Fruit fly (Drosophila melanogaster) whole organism, embryonic: Measurements from ENCODE around the gene Ser7.

Experiments
- Antp ChIP-seq: fragments of 200-800 bp; sonication (Bioruptor generic); optimal IDR thresholded peaks from 3 replicates; lab custom pipeline; 2016; ENCODE audit warnings: missing biosample characterization, missing genetic modification characterization
- B-H1 ChIP-seq: fragments of 200-800 bp; sonication (Bioruptor generic); IDR thresholded peaks from 3 replicates; pipeline ENCODE4 v1.3.6; 2022; ENCODE audit warnings: missing biosample characterization, missing genetic modification characterization
- CG10274 ChIP-seq: fragments of 200-800 bp; sonication (Bioruptor generic); optimal IDR thresholded peaks from 3 replicates; lab custom pipeline; 2017; ENCODE audit warnings: missing biosample characterization, mild to moderate bottlenecking, missing genetic modification characterization
- CG10366 ChIP-seq: fragments of 200-800 bp; sonication (Bioruptor generic); IDR thresholded peaks from 2 replicates; pipeline ENCODE4 v1.3.6; 2022; ENCODE audit warnings: missing biosample characterization, missing genetic modification characterization
- CG11247 ChIP-seq: fragments of 200-800 bp; sonication (Bioruptor generic); IDR thresholded peaks from 2 replicates; pipeline ENCODE4 v1.3.6; 2022; ENCODE audit warnings: missing biosample characterization, missing genetic modification characterization
- CG11456 ChIP-seq: fragments of 200-800 bp; sonication (Bioruptor generic); IDR thresholded peaks from 3 replicates; pipeline ENCODE4 v1.3.6; 2022; ENCODE audit warnings: missing biosample characterization, missing genetic modification characterization
- CG12071 ChIP-seq: fragments of 200-800 bp; sonication (Bioruptor generic); optimal IDR thresholded peaks from 3 replicates; lab custom pipeline; 2018; ENCODE audit warnings: missing biosample characterization, mild to moderate bottlenecking, missing genetic modification characterization
- CG12219 ChIP-seq: fragments of 200-800 bp; sonication (Bioruptor generic); optimal IDR thresholded peaks from 3 replicates; lab custom pipeline; 2018; ENCODE audit warnings: missing biosample characterization, mild to moderate bottlenecking, missing genetic modification characterization
- CG12299 ChIP-seq: fragments of 200-800 bp; sonication (Bioruptor generic); optimal IDR thresholded peaks from 2 replicates; lab custom pipeline; 2018; ENCODE audit warnings: missing biosample characterization, mild to moderate bottlenecking, missing genetic modification characterization
- CG12769 ChIP-seq: fragments of 200-800 bp; sonication (Bioruptor generic); optimal IDR thresholded peaks from 2 replicates; lab custom pipeline; 2019; ENCODE audit warnings: missing biosample characterization, mild to moderate bottlenecking, missing genetic modification characterization, moderate library complexity
- CG14965 ChIP-seq: fragments of 200-800 bp; sonication (Bioruptor generic); optimal IDR thresholded peaks from 2 replicates; lab custom pipeline; 2016; ENCODE audit warnings: missing biosample characterization, missing genetic modification characterization, borderline replicate concordance
- CG15073 ChIP-seq: fragments of 200-800 bp; sonication (Bioruptor generic); optimal IDR thresholded peaks from 2 replicates; lab custom pipeline; 2016; ENCODE audit warnings: missing biosample characterization, missing genetic modification characterization
- CG17829 ChIP-seq: fragments of 200-800 bp; optimal IDR thresholded peaks from 2 replicates; lab custom pipeline; 2019; ENCODE audit warnings: missing biosample characterization, mild to moderate bottlenecking, missing genetic modification characterization, moderate library complexity
- CG18764 ChIP-seq: fragments of 200-800 bp; sonication (Bioruptor generic); optimal IDR thresholded peaks from 3 replicates; lab custom pipeline; 2016; ENCODE audit warnings: missing biosample characterization, missing genetic modification characterization
- CG3838 ChIP-seq: fragments of 200-800 bp; sonication (Bioruptor generic); optimal IDR thresholded peaks from 3 replicates; lab custom pipeline; 2016; ENCODE audit warnings: missing biosample characterization, missing genetic modification characterization
- CG4282 ChIP-seq: fragments of 200-800 bp; sonication (Bioruptor generic); optimal IDR thresholded peaks from 2 replicates; lab custom pipeline; 2016; ENCODE audit warnings: missing biosample characterization, missing genetic modification characterization
- CG4328 ChIP-seq: fragments of 200-800 bp; sonication (Bioruptor generic); optimal IDR thresholded peaks from 3 replicates; lab custom pipeline; 2017; ENCODE audit warnings: missing biosample characterization, missing genetic modification reagents, missing genetic modification characterization
- CG43689 ChIP-seq: fragments of 200-800 bp; sonication (Bioruptor generic); IDR thresholded peaks from 2 replicates; pipeline ENCODE4 v1.3.6; 2022; ENCODE audit warnings: missing biosample characterization, missing genetic modification characterization
- CG4707 ChIP-seq: fragments of 200-800 bp; sonication (Bioruptor generic); optimal IDR thresholded peaks from 2 replicates; lab custom pipeline; 2018; ENCODE audit warnings: missing biosample characterization, mild to moderate bottlenecking, missing genetic modification characterization, moderate library complexity
- CG5180 ChIP-seq: fragments of 200-800 bp; sonication (Bioruptor generic); optimal IDR thresholded peaks from 3 replicates; lab custom pipeline; 2017; ENCODE audit warnings: missing biosample characterization, missing genetic modification characterization, mild to moderate bottlenecking, moderate library complexity, missing genetic modification reagents
- CG7839 ChIP-seq: fragments of 200-800 bp; sonication (Bioruptor generic); optimal IDR thresholded peaks from 3 replicates; lab custom pipeline; 2018; ENCODE audit warnings: missing biosample characterization, mild to moderate bottlenecking, missing genetic modification characterization, moderate library complexity
- CG7928 ChIP-seq: fragments of 200-800 bp; sonication (Bioruptor generic); optimal IDR thresholded peaks from 2 replicates; lab custom pipeline; 2017; ENCODE audit warnings: missing biosample characterization, mild to moderate bottlenecking, missing genetic modification characterization
- D19A ChIP-seq: fragments of 200-800 bp; optimal IDR thresholded peaks from 3 replicates; lab custom pipeline; 2019; ENCODE audit warnings: missing biosample characterization, mild to moderate bottlenecking, missing genetic modification characterization, moderate library complexity
- Drgx ChIP-seq: fragments of 200-800 bp; sonication (Bioruptor generic); IDR thresholded peaks from 2 replicates; pipeline ENCODE4 v1.3.6; 2022; ENCODE audit warnings: missing biosample characterization, missing genetic modification characterization
- Ets65A ChIP-seq: fragments of 200-800 bp; sonication (Bioruptor generic); peaks from one replicate; lab custom pipeline; 2016; ENCODE audit warnings: missing biosample characterization, missing genetic modification characterization
- HmgD ChIP-seq: fragments of 200-800 bp; sonication (Bioruptor generic); optimal IDR thresholded peaks from 3 replicates; lab custom pipeline; 2016; ENCODE audit warnings: missing biosample characterization, missing genetic modification characterization
- Hr39 ChIP-seq: fragments of >200 bp; optimal IDR thresholded peaks from 2 replicates; lab custom pipeline; 2017
- Opbp ChIP-seq: fragments of 200-800 bp; sonication (Bioruptor generic); IDR thresholded peaks from 3 replicates; pipeline ENCODE4 v1.3.6; 2022; ENCODE audit warnings: missing biosample characterization, missing genetic modification characterization; ENCODE audit not compliant: partially characterized antibody
- Ptx1 ChIP-seq: fragments of 200-800 bp; sonication (Bioruptor generic); IDR thresholded peaks from 2 replicates; pipeline ENCODE4 v1.3.6; 2022; ENCODE audit warnings: missing biosample characterization, missing genetic modification characterization
- Spps ChIP-seq: fragments of 200-800 bp; sonication (Bioruptor generic); optimal IDR thresholded peaks from 2 replicates; lab custom pipeline; 2018; ENCODE audit warnings: missing biosample characterization, mild to moderate bottlenecking, missing genetic modification characterization
- TFAM ChIP-seq: fragments of 200-800 bp; sonication (Bioruptor generic); optimal IDR thresholded peaks from 2 replicates; lab custom pipeline; 2017; ENCODE audit warnings: missing biosample characterization, missing genetic modification characterization, inconsistent platforms
- Trl ChIP-seq, 3 experiments: fragments of >200 bp in 2 of 3; fragments of 200-800 bp in 1 of 3; sonication (Bioruptor generic) in 1 of 3; optimal IDR thresholded peaks; 2 replicates in 1 of 3; 3 replicates in 2 of 3; lab custom pipeline; 2016 to 2017; ENCODE audit warnings: missing biosample characterization in 1 of 3, missing genetic modification characterization in 1 of 3
- YL-1 ChIP-seq: fragments of 200-800 bp; sonication (Bioruptor generic); optimal IDR thresholded peaks from 3 replicates; lab custom pipeline; 2017; ENCODE audit warnings: missing biosample characterization, mild to moderate bottlenecking, missing genetic modification characterization
- bbx ChIP-seq: fragments of 200-800 bp; sonication (Bioruptor generic); IDR thresholded peaks from 2 replicates; pipeline ENCODE4 v1.3.6; 2022; ENCODE audit warnings: missing biosample characterization, missing genetic modification characterization; ENCODE audit not compliant: partially characterized antibody
- cwo ChIP-seq: fragments of 200-800 bp; sonication (Bioruptor generic); optimal IDR thresholded peaks from 3 replicates; lab custom pipeline; 2017; ENCODE audit warnings: missing biosample characterization, missing genetic modification characterization, mild to moderate bottlenecking, moderate library complexity, missing genetic modification reagents
- danr ChIP-seq: fragments of 200-800 bp; sonication (Bioruptor generic); IDR thresholded peaks from 2 replicates; pipeline ENCODE4 v1.3.6; 2022; ENCODE audit warnings: missing biosample characterization, missing genetic modification characterization
- dm ChIP-seq: fragments of 200-800 bp; sonication (Bioruptor generic); optimal IDR thresholded peaks from 3 replicates; lab custom pipeline; 2016; ENCODE audit warnings: missing biosample characterization, missing genetic modification characterization
- dmrt11E ChIP-seq: fragments of 200-800 bp; sonication (Bioruptor generic); optimal IDR thresholded peaks from 3 replicates; lab custom pipeline; 2018; ENCODE audit warnings: missing biosample characterization, mild to moderate bottlenecking, missing genetic modification characterization, moderate library complexity
- eyg ChIP-seq: fragments of 200-800 bp; sonication (Bioruptor generic); optimal IDR thresholded peaks from 3 replicates; lab custom pipeline; 2016; ENCODE audit warnings: missing biosample characterization, missing genetic modification characterization
- ftz-f1 ChIP-seq: fragments of 200-800 bp; sonication (Bioruptor generic); optimal IDR thresholded peaks from 2 replicates; lab custom pipeline; 2016; ENCODE audit warnings: missing biosample characterization, missing genetic modification characterization
- hkb ChIP-seq, 2 experiments: fragments of 200-800 bp in 1 of 2; fragments of >200 bp in 1 of 2; sonication (Bioruptor generic) in 1 of 2; IDR thresholded peaks in 1 of 2; optimal IDR thresholded peaks in 1 of 2; 2 replicates each; pipeline versions ENCODE4 v1.3.6 to Lab custom; 2017 to 2022; ENCODE audit warnings: missing biosample characterization in 1 of 2, missing genetic modification characterization in 1 of 2
- jigr1 ChIP-seq: fragments of 200-800 bp; sonication (Bioruptor generic); IDR thresholded peaks from 3 replicates; pipeline ENCODE4 v1.3.6; 2022; ENCODE audit warnings: missing biosample characterization, missing genetic modification characterization
- kah ChIP-seq: fragments of 200-800 bp; sonication (Bioruptor generic); optimal IDR thresholded peaks from 2 replicates; lab custom pipeline; 2018; ENCODE audit warnings: missing biosample characterization, mild to moderate bottlenecking, missing genetic modification characterization
- lilli ChIP-seq: fragments of 200-800 bp; sonication (Bioruptor generic); optimal IDR thresholded peaks from 3 replicates; lab custom pipeline; 2016; ENCODE audit warnings: missing biosample characterization, missing genetic modification characterization
- org-1 ChIP-seq: fragments of 200-800 bp; sonication (Bioruptor generic); optimal IDR thresholded peaks from 2 replicates; lab custom pipeline; 2017; ENCODE audit warnings: missing biosample characterization, missing genetic modification characterization
- pfk ChIP-seq: fragments of 200-800 bp; sonication (Bioruptor generic); optimal IDR thresholded peaks from 2 replicates; lab custom pipeline; 2018; ENCODE audit warnings: missing biosample characterization, mild to moderate bottlenecking, missing genetic modification characterization, moderate library complexity
- slbo ChIP-seq: fragments of 200-800 bp; sonication (Bioruptor generic); IDR thresholded peaks from 2 replicates; pipeline ENCODE4 v1.3.6; 2022; ENCODE audit warnings: missing biosample characterization, missing genetic modification characterization
- wdn ChIP-seq: fragments of 200-800 bp; sonication (Bioruptor generic); IDR thresholded peaks from 2 replicates; pipeline ENCODE4 v1.3.6; 2022; ENCODE audit warnings: missing biosample characterization, missing genetic modification characterization

Ser7 gene

DNA sequence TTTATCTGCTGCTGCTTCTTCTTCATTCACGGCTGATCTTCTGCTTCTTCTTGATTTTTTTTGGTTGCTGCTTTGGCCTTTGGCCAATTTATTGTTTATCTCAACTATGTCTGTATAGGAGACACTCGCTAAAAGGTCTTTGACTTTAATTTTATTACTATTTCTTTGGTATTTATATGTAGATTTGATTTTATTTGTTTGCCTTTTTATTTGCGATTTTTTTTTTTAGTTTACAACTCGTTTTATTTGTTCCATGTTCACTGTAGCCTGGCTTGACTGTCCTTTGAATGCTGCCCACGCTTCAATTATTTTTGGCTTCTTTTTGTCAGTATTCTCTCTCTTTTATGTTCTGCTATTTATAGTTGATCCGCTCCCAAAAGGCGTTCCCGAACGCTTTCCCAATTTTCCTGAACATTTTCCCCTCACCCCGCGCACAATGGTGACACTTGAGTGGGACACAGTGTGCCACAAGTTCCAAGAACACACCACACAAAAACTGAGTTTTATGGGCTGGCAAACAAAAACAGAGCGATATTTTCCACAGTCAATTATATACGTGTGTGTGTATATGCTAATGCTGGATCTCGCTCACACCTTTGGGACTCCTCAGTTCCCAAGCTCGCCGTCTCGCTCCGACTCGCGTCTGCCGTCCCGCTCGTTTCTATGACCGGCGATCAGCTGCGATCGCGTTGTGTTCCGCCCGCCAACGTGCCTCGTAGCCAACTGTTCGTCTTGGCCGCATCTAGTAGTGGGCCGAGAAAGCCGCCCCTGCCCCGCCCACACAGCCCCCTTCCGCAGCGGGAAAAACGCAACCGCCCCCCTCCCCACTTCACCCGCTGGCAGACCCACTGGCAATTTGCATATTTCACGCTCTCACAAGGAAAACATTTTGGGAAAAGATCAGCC, 11.2 kb downstream of the Ser7 start, which contains the start of gene CG15247 (continued):
- no peak for TF ChIP-seq CG14965 (GFP tag; lab: Kevin White, UChicago)
- 0 out of 3 replicates have a peak, but pooled peaks have one; percentile 45 for TF ChIP-seq jigr1 (GFP tag; lab: Robert Waterston, UW)
- no peak for TF ChIP-seq org-1
- TF ChIP-seq CG7839 = peak; percentile 87
- TF ChIP-seq CG4328 (GFP tag; lab: Kevin White, UChicago) = peak; percentile 54
- peak; percentile 47; the same call in 1 of the 2 replicates for TF ChIP-seq CG43689 (GFP tag; lab: Robert Waterston, UW)
- TF ChIP-seq CG11456 = peak; percentile 71
- TF ChIP-seq Trl (optimal IDR thresholded peaks at IDR 0.05; lab: Kevin White, UChicago) = no peak
- TF ChIP-seq Trl (GFP tag; optimal IDR thresholded peaks at IDR 0.05; lab: Kevin White, UChicago) = peak; percentile 72
- TF ChIP-seq CG15073 (GFP tag; lab: Kevin White, UChicago) = no peak
- TF ChIP-seq Opbp = no peak
- TF ChIP-seq ftz-f1 = no peak
- TF ChIP-seq bbx (GFP tag; lab: Robert Waterston, UW) = no peak
- TF ChIP-seq cwo (GFP tag; lab: Kevin White, UChicago) = peak; percentile 41
- peak; percentile 37 for TF ChIP-seq CG12071 (GFP tag; lab: Kevin White, UChicago)
- no peak for TF ChIP-seq hkb (optimal IDR thresholded peaks at IDR 0.05; lab: Kevin White, UChicago)
- peak; percentile 80 for TF ChIP-seq hkb (GFP tag; IDR thresholded peaks at IDR 0.05; lab: Robert Waterston, UW)
- TF ChIP-seq YL-1 (GFP tag; lab: Kevin White, UChicago) = no peak
- TF ChIP-seq CG10274 (GFP tag; lab: Kevin White, UChicago) = peak; percentile 11
- peak; percentile 63 for TF ChIP-seq dmrt11E (tag; lab: Kevin White, UChicago)
- no peak for TF ChIP-seq Hr39
- no peak for TF ChIP-seq CG3838 (GFP tag; lab: Kevin White, UChicago)
- no peak for TF ChIP-seq dm (GFP tag; lab: Kevin White, UChicago)
- TF ChIP-seq TFAM (GFP tag; lab: Kevin White, UChicago) = no peak
- TF ChIP-seq Ptx1 (GFP tag; lab: Robert Waterston, UW) = peak; percentile 87
- peak; percentile 62 for TF ChIP-seq Antp (GFP tag; lab: Kevin White, UChicago)
- TF ChIP-seq CG4707 (GFP tag; lab: Kevin White, UChicago) = no peak
- TF ChIP-seq lilli (GFP tag; lab: Kevin White, UChicago) = peak; percentile 78
- TF ChIP-seq Ets65A (GFP tag; lab: Kevin White, UChicago) = peak; percentile 40
- peak; percentile 38 for TF ChIP-seq CG18764 (GFP tag; lab: Kevin White, UChicago)
- peak; percentile 37 for TF ChIP-seq CG12299 (tag; lab: Kevin White, UChicago)
- TF ChIP-seq wdn (GFP tag; lab: Robert Waterston, UW) = peak; percentile 76
- no peak for TF ChIP-seq pfk (GFP tag; lab: Kevin White, UChicago)
- peak; percentile 22 for TF ChIP-seq kah (GFP tag; lab: Kevin White, UChicago)
- TF ChIP-seq Spps (tag; lab: Kevin White, UChicago) = peak; percentile 28
- TF ChIP-seq CG5180 (GFP tag; lab: Kevin White, UChicago) = peak; percentile 33
- TF ChIP-seq CG4282 (GFP tag; lab: Kevin White, UChicago) = no peak
- peak; percentile 39 for TF ChIP-seq CG17829 (tag; lab: Kevin White, UChicago)
- peak; percentile 95 for TF ChIP-seq CG12769 (tag; lab: Kevin White, UChicago)
- TF ChIP-seq B-H1 = peak; percentile 68
- TF ChIP-seq slbo (GFP tag; lab: Robert Waterston, UW) = peak; percentile 90
- TF ChIP-seq HmgD (GFP tag; lab: Kevin White, UChicago) = no peak
- peak; percentile 84 for TF ChIP-seq CG10366 (GFP tag; lab: Robert Waterston, UW)
- TF ChIP-seq danr (GFP tag; lab: Robert Waterston, UW) = peak; percentile 54; the same call in 1 of the 2 replicates
- peak; percentile 79 for TF ChIP-seq CG11247
- peak; percentile 69 for TF ChIP-seq Drgx (GFP tag; lab: Robert Waterston, UW)
- peak; percentile 20 for TF ChIP-seq eyg (GFP tag; lab: Kevin White, UChicago)
- peak; percentile 45 for TF ChIP-seq D19A (tag; lab: Kevin White, UChicago)
- no peak for TF ChIP-seq CG7928 (GFP tag; lab: Kevin White, UChicago)
- peak; percentile 62 for TF ChIP-seq CG12219 (GFP tag; lab: Kevin White, UChicago)
